Fruit fly (Drosophila melanogaster): ENCODE measurements around the gene CG31897.

- no peak for TF ChIP-seq D1 (tag; optimal IDR thresholded peaks at IDR 0.05)
- TF ChIP-seq CG15710 (tag; optimal IDR thresholded peaks at IDR 0.05), result no peak
- no peak for TF ChIP-seq CG8159 (tag; optimal IDR thresholded peaks at IDR 0.05)
Observed at dm6 chr2L:8394840-8395239, 47.4 kb upstream of the CG31897 start, which contains the start of gene Peritrophin-15b.
